Worm (Caenorhabditis elegans): ENCODE results near the gene T25G12.13.

T25G12.13 gene

ce11 chrX:17256769-17257168 lies 13.6 kb downstream of the T25G12.13 start, which contains the start of gene Y40C7B.4:
Gene Y40C7B.4, minus strand, starts transcription at chrX:17256787.
- TF ChIP-seq unc-39 (tag; optimal IDR thresholded peaks at IDR 0.05) = no peak
- peak; percentile 74 for TF ChIP-seq dve-1 (tag; optimal IDR thresholded peaks at IDR 0.05; ENCODE audit: insufficient read depth)
- TF ChIP-seq fos-1 (tag; optimal IDR thresholded peaks at IDR 0.05) = no peak
- peak; percentile 42; the same call in 1 of the 2 replicates for TF ChIP-seq pha-4 (GFP tag; IDR thresholded peaks at IDR 0.05)
- TF ChIP-seq pha-4 (tag; optimal IDR thresholded peaks at IDR 0.05) = no peak
- no peak for TF ChIP-seq ceh-32 (tag; optimal IDR thresholded peaks at IDR 0.05; ENCODE audit: poor library complexity)
- peak; percentile 46 for TF ChIP-seq nhr-48 (tag; optimal IDR thresholded peaks at IDR 0.05)
- peak in 1 of 2 experiments; percentile 15 for TF ChIP-seq daf-16 (GFP tag; optimal IDR thresholded peaks at IDR 0.05)
- peak; percentile 86 for TF ChIP-seq daf-16 (tag; optimal IDR thresholded peaks at IDR 0.05)
- TF ChIP-seq nhr-28 (tag; optimal IDR thresholded peaks at IDR 0.05) = peak; percentile 83
- peak; percentile 86 for TF ChIP-seq pqm-1 (tag; optimal IDR thresholded peaks at IDR 0.05)
- TF ChIP-seq hlh-11 (tag; optimal IDR thresholded peaks at IDR 0.05) = peak; percentile 74
- TF ChIP-seq unc-62 (GFP tag; optimal IDR thresholded peaks at IDR 0.05 in 1 of 2) = peak in 1 of 2 experiments; percentile 23
- no peak for TF ChIP-seq unc-62 (tag; optimal IDR thresholded peaks at IDR 0.05)
- TF ChIP-seq mep-1 (tag; optimal IDR thresholded peaks at IDR 0.05) = no peak

ce11 chrX:17288378-17288777 lies 45.2 kb downstream of the T25G12.13 start:
- TF ChIP-seq R02D3.7 (tag; optimal IDR thresholded peaks at IDR 0.05) = no peak
- TF ChIP-seq ctbp-1 (GFP tag; IDR thresholded peaks at IDR 0.05) = no peak
- no peak for TF ChIP-seq ceh-32 (tag; optimal IDR thresholded peaks at IDR 0.05; ENCODE audit: poor library complexity)
- TF ChIP-seq skn-1 (tag; optimal IDR thresholded peaks at IDR 0.05) = no peak
- TF ChIP-seq madf-5 (GFP tag; IDR thresholded peaks at IDR 0.05) = no peak
- TF ChIP-seq gei-8 (GFP tag; optimal IDR thresholded peaks at IDR 0.05) = no peak
- TF ChIP-seq zip-2 (tag; optimal IDR thresholded peaks at IDR 0.05) = no peak
- TF ChIP-seq Y105C5A.15 (GFP tag; IDR thresholded peaks at IDR 0.05) = no peak
- TF ChIP-seq ZK337.2 (GFP tag; IDR thresholded peaks at IDR 0.05) = no peak
- TF ChIP-seq hif-1 (tag; optimal IDR thresholded peaks at IDR 0.05) = no peak
- no peak for TF ChIP-seq fkh-10 (GFP tag; optimal IDR thresholded peaks at IDR 0.05)
- no peak for TF ChIP-seq ceh-44 (GFP tag; IDR thresholded peaks at IDR 0.05)
- TF ChIP-seq duxl-1 (tag; optimal IDR thresholded peaks at IDR 0.05; ENCODE audit: poor library complexity) = no peak
- no peak for TF ChIP-seq lin-29 (GFP tag; IDR thresholded peaks at IDR 0.05)

- TF ChIP-seq hif-1 (tag; optimal IDR thresholded peaks at IDR 0.05) (no peak), aha-1 (tag) (peak; percentile 91)
Measured at ce11 chrX:17294019-17294418, 50.9 kb downstream of the T25G12.13 start.

All from whole organism, L4 larva.